Fruit fly (Drosophila melanogaster): ENCODE measurements around the gene FucTD.

Gene FucTD

dm6 chr3L:1419929-1420328 lies 3.9 kb downstream of the FucTD start:
- TF ChIP-seq CG14655 (GFP tag; optimal IDR thresholded peaks at IDR 0.05) (no peak), CG8159 (tag; optimal IDR thresholded peaks at IDR 0.05) (no peak), CG12605 (GFP tag; IDR thresholded peaks at IDR 0.05) (no peak), Ets98B (GFP tag; IDR thresholded peaks at IDR 0.05) (no peak), CG32121 (GFP tag; IDR thresholded peaks at IDR 0.05) (no peak), CG15710 (tag; optimal IDR thresholded peaks at IDR 0.05) (no peak), rn (GFP tag; IDR thresholded peaks at IDR 0.05) (no peak), fd96Ca (GFP tag; IDR thresholded peaks at IDR 0.05) (no peak), Pif1B (GFP tag; optimal IDR thresholded peaks at IDR 0.05) (no peak), Pif1A (GFP tag; optimal IDR thresholded peaks at IDR 0.05) (no peak), CG10348 (GFP tag; IDR thresholded peaks at IDR 0.05) (no peak), EcR (GFP tag; optimal IDR thresholded peaks at IDR 0.05) (no peak), CG8301 (tag; optimal IDR thresholded peaks at IDR 0.05) (no peak), CG4496 (GFP tag; IDR thresholded peaks at IDR 0.05) (no peak)

dm6 chr3L:1420950-1421349 lies 4.9 kb downstream of the FucTD start:
- TF ChIP-seq CG8159 (tag; optimal IDR thresholded peaks at IDR 0.05) (peak; percentile 46), CG15710 (tag; optimal IDR thresholded peaks at IDR 0.05) (peak; percentile 5), CG14655 (GFP tag; optimal IDR thresholded peaks at IDR 0.05) (peak; percentile 16), CG8301 (tag; optimal IDR thresholded peaks at IDR 0.05) (no peak), CG12605 (GFP tag; IDR thresholded peaks at IDR 0.05) (no peak), CG13204 (GFP tag; optimal IDR thresholded peaks at IDR 0.05) (no peak), CG4496 (GFP tag; IDR thresholded peaks at IDR 0.05) (no peak), Snoo (tag; optimal IDR thresholded peaks at IDR 0.05) (no peak), CG9948 (tag; optimal IDR thresholded peaks at IDR 0.05) (peak; percentile 66), CG17806 (tag; optimal IDR thresholded peaks at IDR 0.05) (peak; percentile 15)

- no peak for TF ChIP-seq Ets98B (GFP tag; IDR thresholded peaks at IDR 0.05)
- TF ChIP-seq rn (GFP tag; IDR thresholded peaks at IDR 0.05), result no peak
- TF ChIP-seq Snoo (tag; optimal IDR thresholded peaks at IDR 0.05), result no peak
- no peak for TF ChIP-seq CG8159 (tag; optimal IDR thresholded peaks at IDR 0.05)
- no peak for TF ChIP-seq CG9948 (tag; optimal IDR thresholded peaks at IDR 0.05)
- TF ChIP-seq CG12605 (GFP tag; IDR thresholded peaks at IDR 0.05), result no peak
- no peak for TF ChIP-seq D1 (tag; optimal IDR thresholded peaks at IDR 0.05)
- TF ChIP-seq CG34367 (tag; optimal IDR thresholded peaks at IDR 0.05), result no peak
- TF ChIP-seq CG4496 (GFP tag; IDR thresholded peaks at IDR 0.05), result no peak
- TF ChIP-seq CG13204 (GFP tag; optimal IDR thresholded peaks at IDR 0.05), result no peak
- no peak for TF ChIP-seq EcR (GFP tag; optimal IDR thresholded peaks at IDR 0.05)
- no peak for TF ChIP-seq CG32121 (GFP tag; IDR thresholded peaks at IDR 0.05)
- TF ChIP-seq CG17806 (tag; optimal IDR thresholded peaks at IDR 0.05), result no peak
Observed at dm6 chr3L:1423371-1423770, 7.3 kb downstream of the FucTD start, which contains the start of gene CG9173. Gene CG9173, minus strand, starts transcription at chr3L:1423471.

dm6 chr3L:1424488-1424887 lies 8.5 kb downstream of the FucTD start:
- TF ChIP-seq CG14655 (GFP tag; optimal IDR thresholded peaks at IDR 0.05) (no peak), CG15710 (tag; optimal IDR thresholded peaks at IDR 0.05) (no peak)

dm6 chr3L:1431489-1432053 lies 15.5 kb downstream of the FucTD start:
- TF ChIP-seq CG10348 (GFP tag; IDR thresholded peaks at IDR 0.05) (no peak), rn (GFP tag; IDR thresholded peaks at IDR 0.05) (no peak), CG15710 (tag; optimal IDR thresholded peaks at IDR 0.05) (no peak)

dm6 chr3L:1437772-1438171 lies 21.7 kb downstream of the FucTD start, which contains the start of gene SA2:
Gene SA2, minus strand, starts transcription at chr3L:1437872.
- TF ChIP-seq Pif1B (GFP tag; optimal IDR thresholded peaks at IDR 0.05) (no peak), fd96Ca (GFP tag; IDR thresholded peaks at IDR 0.05) (no peak), CG32121 (GFP tag; IDR thresholded peaks at IDR 0.05) (no peak), CG8301 (tag; optimal IDR thresholded peaks at IDR 0.05) (no peak), Pif1A (GFP tag; optimal IDR thresholded peaks at IDR 0.05) (no peak), EcR (GFP tag; optimal IDR thresholded peaks at IDR 0.05) (no peak), CG4496 (GFP tag; IDR thresholded peaks at IDR 0.05) (no peak)

dm6 chr3L:1440999-1441398 lies 25.0 kb downstream of the FucTD start:
- TF ChIP-seq Snoo (tag; optimal IDR thresholded peaks at IDR 0.05), result no peak
- no peak; the same call in 1 of the 2 replicates for TF ChIP-seq CG32121 (GFP tag; IDR thresholded peaks at IDR 0.05)
- TF ChIP-seq Ets98B (GFP tag; IDR thresholded peaks at IDR 0.05), result peak; percentile 34; the same call in 1 of the 2 replicates
- TF ChIP-seq CG8301 (tag; optimal IDR thresholded peaks at IDR 0.05), result no peak
- TF ChIP-seq Pif1B (GFP tag; optimal IDR thresholded peaks at IDR 0.05), result no peak
- peak; percentile 59; the same call in 1 of the 2 replicates for TF ChIP-seq CG12605 (GFP tag; IDR thresholded peaks at IDR 0.05)
- TF ChIP-seq gl (tag; optimal IDR thresholded peaks at IDR 0.05), result peak; percentile 21
- TF ChIP-seq CG4496 (GFP tag; IDR thresholded peaks at IDR 0.05), result no peak
- TF ChIP-seq CG34367 (tag; optimal IDR thresholded peaks at IDR 0.05), result no peak
- TF ChIP-seq CG15710 (tag; optimal IDR thresholded peaks at IDR 0.05), result peak; percentile 22
- no peak for TF ChIP-seq CG8159 (tag; optimal IDR thresholded peaks at IDR 0.05)
- no peak for TF ChIP-seq CG10348 (GFP tag; IDR thresholded peaks at IDR 0.05)
- TF ChIP-seq D1 (tag; optimal IDR thresholded peaks at IDR 0.05), result no peak
- TF ChIP-seq EcR (GFP tag; optimal IDR thresholded peaks at IDR 0.05), result peak; percentile 41
- TF ChIP-seq fd96Ca (GFP tag; IDR thresholded peaks at IDR 0.05), result peak; percentile 52; the same call in 1 of the 3 replicates
- no peak for TF ChIP-seq rn (GFP tag; IDR thresholded peaks at IDR 0.05)
- no peak for TF ChIP-seq CG14655 (GFP tag; optimal IDR thresholded peaks at IDR 0.05)
- peak; percentile 31 for TF ChIP-seq Pif1A (GFP tag; optimal IDR thresholded peaks at IDR 0.05)
- TF ChIP-seq CG17806 (tag; optimal IDR thresholded peaks at IDR 0.05), result no peak
- peak; percentile 25 for TF ChIP-seq CG13204 (GFP tag; optimal IDR thresholded peaks at IDR 0.05)
- TF ChIP-seq CG9948 (tag; optimal IDR thresholded peaks at IDR 0.05), result peak; percentile 9

Measured in whole organism, pupa.